Fruit fly (Drosophila melanogaster) whole organism, embryonic: ENCODE measurements around the gene Pgd.

Source experiments
- CG10654 ChIP-seq: fragments of 200-800 bp; sonication (Bioruptor generic); optimal IDR thresholded peaks from 2 replicates; lab custom pipeline; 2016; ENCODE audit warnings: missing biosample characterization, missing genetic modification characterization
- CG2202 ChIP-seq: fragments of 200-800 bp; sonication (Bioruptor generic); optimal IDR thresholded peaks from 2 replicates; lab custom pipeline; 2018; ENCODE audit warnings: missing biosample characterization, mild to moderate bottlenecking, missing genetic modification characterization
- sqz ChIP-seq: fragments of 200-800 bp; sonication (Bioruptor generic); optimal IDR thresholded peaks from 3 replicates; lab custom pipeline; 2018; ENCODE audit warnings: missing biosample characterization, mild to moderate bottlenecking, missing genetic modification characterization

DNA sequence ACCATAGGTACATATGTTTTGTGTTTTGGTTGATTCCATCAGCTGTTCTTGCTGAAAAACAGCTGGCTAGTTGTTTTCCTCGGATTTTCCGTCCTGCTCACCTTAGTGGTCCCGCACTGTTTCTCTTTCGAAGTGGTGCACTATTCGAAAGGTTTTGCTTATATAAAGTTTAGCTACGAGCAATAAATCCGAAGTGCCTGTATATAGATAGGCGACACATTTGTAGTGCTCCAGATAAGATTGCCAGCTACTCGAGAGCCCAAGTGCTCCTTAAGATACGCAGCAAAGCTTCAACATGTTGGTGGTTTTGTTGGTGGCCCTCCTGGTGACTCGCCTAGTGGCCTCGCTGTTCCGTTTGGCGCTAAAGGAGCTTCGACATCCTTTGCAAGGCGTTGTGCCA lies 33.9 kb downstream of the Pgd start, which contains the start of gene Cyp4ae1:
- no peak for TF ChIP-seq CG2202 (tag; lab: Kevin White, UChicago)
- no peak for TF ChIP-seq CG10654 (GFP tag; lab: Kevin White, UChicago)
- no peak for TF ChIP-seq sqz
